Worm (Caenorhabditis elegans) whole organism, L4 larva: ENCODE measurements around the gene srx-86.

Experiments
- F10B5.3 ChIP-seq: sonication (generic microtip); optimal IDR thresholded peaks from 2 replicates; lab custom pipeline; 2016; ENCODE audit warnings: mild to moderate bottlenecking, missing genetic modification characterization, missing compliant biosample characterization
- F26F4.8 ChIP-seq: fragments of 200-800 bp; sonication (Bioruptor generic); conservative IDR thresholded peaks from 2 replicates; pipeline ENCODE4 v1.3.6; 2022; ENCODE audit warnings: missing genetic modification characterization, missing compliant biosample characterization
- dve-1 ChIP-seq: sonication (generic microtip); optimal IDR thresholded peaks from 2 replicates; lab custom pipeline; 2017; ENCODE audit warnings: antibody characterized with exemption, mild to moderate bottlenecking, missing genetic modification characterization, missing compliant biosample characterization; ENCODE audit not compliant: insufficient read depth
- hlh-11 ChIP-seq: fragments of 200-800 bp; sonication (Bioruptor generic); optimal IDR thresholded peaks from 2 replicates; lab custom pipeline; 2018; ENCODE audit warnings: mild to moderate bottlenecking, missing genetic modification characterization, missing compliant biosample characterization
- lsy-2 ChIP-seq, 2 experiments: fragments of 150-350 bp in 1 of 2; sonication (generic microtip) in 1 of 2; optimal IDR thresholded peaks; 2 replicates each; lab custom pipeline; 2014 to 2017; ENCODE audit warnings: missing biosample characterization in 2 of 2, missing genetic modification characterization in 2 of 2
- pha-4 ChIP-seq, 2 experiments: fragments of 150-350 bp in 1 of 2; fragments of 200-800 bp in 1 of 2; sonication (Bioruptor generic) in 1 of 2; IDR thresholded peaks in 1 of 2; optimal IDR thresholded peaks in 1 of 2; 2 replicates each; pipeline versions ENCODE4 v1.3.6 to Lab custom; 2014 to 2022; ENCODE audit warnings: missing genetic modification characterization in 2 of 2, missing genetic modification reagents in 2 of 2, missing biosample characterization in 1 of 2, missing compliant biosample characterization in 1 of 2
- snpc-4 ChIP-seq: fragments of 150-350 bp; optimal IDR thresholded peaks from 2 replicates; lab custom pipeline; 2014; ENCODE audit warnings: missing biosample characterization, missing genetic modification characterization
- zag-1 ChIP-seq: fragments of 150-350 bp; optimal IDR thresholded peaks from 2 replicates; lab custom pipeline; 2014; ENCODE audit warnings: missing biosample characterization, missing genetic modification characterization

DNA sequence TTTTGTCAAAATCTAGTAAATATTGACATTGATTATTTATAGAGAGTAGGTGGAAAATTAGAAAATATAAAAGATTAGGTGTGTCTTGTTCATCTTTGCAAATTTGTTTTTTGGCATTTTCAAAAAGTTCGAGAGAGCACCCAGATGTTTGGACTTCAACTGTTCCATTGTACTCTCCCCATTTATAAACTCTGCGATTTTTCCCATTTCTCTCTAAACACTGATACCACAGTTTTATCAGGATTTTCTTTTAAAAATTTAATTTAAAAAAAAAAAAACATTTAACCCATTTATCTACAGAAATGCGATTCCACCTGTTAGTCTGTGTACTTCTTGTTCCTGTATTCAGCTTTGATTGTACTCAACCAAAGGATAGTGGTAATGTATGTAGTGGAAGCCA, 50.3 kb downstream of the srx-86 start, which contains the start of gene tag-290:
- TF ChIP-seq zag-1 (tag; lab: Kevin White, UChicago), result no peak
- no peak for TF ChIP-seq F26F4.8 (GFP tag; lab: Robert Waterston, UW)
- no peak for TF ChIP-seq pha-4 (GFP tag; IDR thresholded peaks at IDR 0.05; lab: Robert Waterston, UW)
- TF ChIP-seq pha-4 (tag; optimal IDR thresholded peaks at IDR 0.05; lab: Kevin White, UChicago), result no peak
- no peak for TF ChIP-seq dve-1 (tag; lab: Kevin White, UChicago)
- no peak for TF ChIP-seq snpc-4 (tag; lab: Kevin White, UChicago)
- no peak for TF ChIP-seq lsy-2 (tag; optimal IDR thresholded peaks at IDR 0.05; lab: Kevin White, UChicago)
- TF ChIP-seq hlh-11 (tag; lab: Kevin White, UChicago), result no peak
- TF ChIP-seq F10B5.3 (tag; lab: Kevin White, UChicago), result no peak
